Fruit fly (Drosophila melanogaster) Kc167 (cell line): ENCODE measurements around the gene CCT6.

Experiments used
- h ChIP-seq: fragments of >200 bp; optimal IDR thresholded peaks from 3 replicates; lab custom pipeline; 2018; ENCODE audit warnings: missing external identifiers
- psq ChIP-seq: fragments of >200 bp; optimal IDR thresholded peaks from 2 replicates; lab custom pipeline; 2017; ENCODE audit warnings: missing external identifiers
- ttk ChIP-seq: sonication (Bioruptor generic); optimal IDR thresholded peaks from 2 replicates; lab custom pipeline; 2017; ENCODE audit warnings: missing external identifiers

- TF ChIP-seq ttk (lab: Kevin White, UChicago) (no peak), h (no peak), psq (no peak)
Observed at dm6 chrX:15709984-15710750, 36.3 kb upstream of the CCT6 start, which contains the start of the genes CG9281 and CG15601.
